Worm (Caenorhabditis elegans): ENCODE measurements around the gene oops-1.

- TF ChIP-seq fkh-10 (GFP tag; optimal IDR thresholded peaks at IDR 0.05) (no peak), nhr-90 (tag; optimal IDR thresholded peaks at IDR 0.05; ENCODE audit: poor library complexity) (peak; percentile 36), ceh-8 (GFP tag; optimal IDR thresholded peaks at IDR 0.05) (no peak)
Observed at ce11 chrIV:5762770-5763169, 51.2 kb downstream of the oops-1 start.

All from whole organism, L1 larva.